Fruit fly (Drosophila melanogaster): ENCODE results near the gene RfC38.
A peak's percentile ranks its signal among the peaks of the same experiment; 100 is the strongest.

RfC38 gene

dm6 chr2L:11123499-11123898, 6.9 kb downstream of the RfC38 start, which contains the start of the genes Csl4 and Nup160 (continued):
- TF ChIP-seq ssp (GFP tag; IDR thresholded peaks at IDR 0.05), result peak; percentile 51
- TF ChIP-seq crp (GFP tag; optimal IDR thresholded peaks at IDR 0.05), result peak in 1 of 2 experiments; percentile 49
- TF ChIP-seq zen (tag; optimal IDR thresholded peaks at IDR 0.05), result peak; percentile 68
- peak; percentile 74 for TF ChIP-seq tgo (GFP tag; IDR thresholded peaks at IDR 0.05)
- TF ChIP-seq Neu2 (GFP tag; optimal IDR thresholded peaks at IDR 0.05; ENCODE audit: borderline replicate concordance), result no peak
- TF ChIP-seq CG2116 (GFP tag; optimal IDR thresholded peaks at IDR 0.05), result peak; percentile 74
- TF ChIP-seq Oaz (GFP tag; IDR thresholded peaks at IDR 0.05), result peak; percentile 16; the same call in 1 of the 2 replicates
- TF ChIP-seq CG31388 (GFP tag; optimal IDR thresholded peaks at IDR 0.05), result peak; percentile 42
- TF ChIP-seq sc (optimal IDR thresholded peaks at IDR 0.05), result no peak
- TF ChIP-seq sc (GFP tag; optimal IDR thresholded peaks at IDR 0.05), result peak; percentile 49
- no peak for TF ChIP-seq ato (GFP tag; IDR thresholded peaks at IDR 0.05; ENCODE audit: partially characterized antibody)
- TF ChIP-seq Bdp1 (GFP tag; optimal IDR thresholded peaks at IDR 0.05), result peak; percentile 74
- peak; percentile 38 for TF ChIP-seq Dp (GFP tag; optimal IDR thresholded peaks at IDR 0.05)
- TF ChIP-seq slbo (GFP tag; IDR thresholded peaks at IDR 0.05), result peak; percentile 90
- TF ChIP-seq bowl (GFP tag; IDR thresholded peaks at IDR 0.05), result no peak
- peak; percentile 76 for TF ChIP-seq CG18599 (GFP tag; optimal IDR thresholded peaks at IDR 0.05)
- TF ChIP-seq dimm (GFP tag; IDR thresholded peaks at IDR 0.05), result no peak
- TF ChIP-seq amos (GFP tag; IDR thresholded peaks at IDR 0.05; ENCODE audit: partially characterized antibody), result no peak
- peak; percentile 56 for TF ChIP-seq Atf3 (GFP tag; optimal IDR thresholded peaks at IDR 0.05)
- peak; percentile 79 for TF ChIP-seq CG12744 (GFP tag; optimal IDR thresholded peaks at IDR 0.05)
- TF ChIP-seq CHES-1-like (GFP tag; optimal IDR thresholded peaks at IDR 0.05), result peak; percentile 88
- peak; percentile 73 for TF ChIP-seq CG10209 (GFP tag; optimal IDR thresholded peaks at IDR 0.05)
- peak; percentile 97 for TF ChIP-seq CG10267 (tag; optimal IDR thresholded peaks at IDR 0.05)
- peak; percentile 86 for TF ChIP-seq tin (GFP tag; optimal IDR thresholded peaks at IDR 0.05)
- peak; percentile 79 for TF ChIP-seq Mad (GFP tag; optimal IDR thresholded peaks at IDR 0.05)
- peak; percentile 76 for TF ChIP-seq CG9817 (tag; optimal IDR thresholded peaks at IDR 0.05)
- peak; percentile 83 for TF ChIP-seq CG12391 (tag; optimal IDR thresholded peaks at IDR 0.05)
- no peak for TF ChIP-seq danr (GFP tag; IDR thresholded peaks at IDR 0.05)
- TF ChIP-seq CG3847 (GFP tag; IDR thresholded peaks at IDR 0.05), result peak; percentile 88
- TF ChIP-seq lab (GFP tag; optimal IDR thresholded peaks at IDR 0.05), result no peak
- peak; percentile 16 for TF ChIP-seq Ravus (GFP tag; IDR thresholded peaks at IDR 0.05)
- peak; percentile 84 for TF ChIP-seq YL-1 (GFP tag; optimal IDR thresholded peaks at IDR 0.05)
- TF ChIP-seq fd64A (GFP tag; optimal IDR thresholded peaks at IDR 0.05), result no peak
- TF ChIP-seq Antp (GFP tag; optimal IDR thresholded peaks at IDR 0.05), result peak; percentile 91
- no peak for TF ChIP-seq fru (optimal IDR thresholded peaks at IDR 0.05)
- TF ChIP-seq D19A (tag; optimal IDR thresholded peaks at IDR 0.05), result no peak
- peak; percentile 89 for TF ChIP-seq zfh2 (GFP tag; optimal IDR thresholded peaks at IDR 0.05)
- peak; percentile 82 for TF ChIP-seq CG11456 (GFP tag; IDR thresholded peaks at IDR 0.05)
- TF ChIP-seq Nf-YA (GFP tag; IDR thresholded peaks at IDR 0.05), result peak; percentile 54; the same call in 1 of the 2 replicates
- no peak for TF ChIP-seq BtbVII (GFP tag; optimal IDR thresholded peaks at IDR 0.05)
- peak; percentile 68 for TF ChIP-seq E2f1 (GFP tag; IDR thresholded peaks at IDR 0.05)
- peak; percentile 82 for TF ChIP-seq shn (GFP tag; optimal IDR thresholded peaks at IDR 0.05)
- peak; percentile 68 for TF ChIP-seq tup (GFP tag; optimal IDR thresholded peaks at IDR 0.05)
- peak; percentile 41 for TF ChIP-seq cwo (GFP tag; optimal IDR thresholded peaks at IDR 0.05)
- no peak for TF ChIP-seq CG3407 (GFP tag; optimal IDR thresholded peaks at IDR 0.05)
- no peak for TF ChIP-seq salm (tag; optimal IDR thresholded peaks at IDR 0.05)
- TF ChIP-seq cas (GFP tag; IDR thresholded peaks at IDR 0.05), result peak; percentile 33; the same call in 1 of the 2 replicates
- TF ChIP-seq nerfin-2 (GFP tag; IDR thresholded peaks at IDR 0.05; ENCODE audit: partially characterized antibody), result no peak
- TF ChIP-seq mld (GFP tag; IDR thresholded peaks at IDR 0.05; ENCODE audit: partially characterized antibody), result no peak
- TF ChIP-seq sim (GFP tag; IDR thresholded peaks at IDR 0.05), result peak; percentile 9; the same call in 1 of the 2 replicates
- TF ChIP-seq HmgZ (tag; optimal IDR thresholded peaks at IDR 0.05), result peak; percentile 75
